Worm (Caenorhabditis elegans) whole organism, L4 larva: ENCODE results near the gene col-151.

Experiments used
- F10B5.3 ChIP-seq: sonication (generic microtip); optimal IDR thresholded peaks from 2 replicates; lab custom pipeline; 2016; ENCODE audit warnings: mild to moderate bottlenecking, missing genetic modification characterization, missing compliant biosample characterization
- T20F7.1 ChIP-seq: fragments of 200-800 bp; sonication (Bioruptor generic); optimal IDR thresholded peaks from 2 replicates; lab custom pipeline; 2018; ENCODE audit warnings: mild to moderate bottlenecking, missing genetic modification characterization, missing compliant biosample characterization
- ZK546.5 ChIP-seq, 2 experiments: sonication (generic microtip); optimal IDR thresholded peaks; 2 replicates each; lab custom pipeline; 2017; ENCODE audit warnings: missing biosample characterization in 2 of 2, missing genetic modification characterization in 2 of 2
- aha-1 ChIP-seq: fragments of 150-350 bp; peaks from one replicate; lab custom pipeline; 2014; ENCODE audit warnings: missing biosample characterization, missing genetic modification characterization
- ceh-20 ChIP-seq: fragments of 200-800 bp; sonication (Bioruptor generic); IDR thresholded peaks from 2 replicates; pipeline ENCODE4 v1.3.6; 2022; ENCODE audit warnings: missing genetic modification reagents, missing genetic modification characterization, missing compliant biosample characterization
- ceh-62 ChIP-seq: sonication (generic microtip); optimal IDR thresholded peaks from 2 replicates; lab custom pipeline; 2017; ENCODE audit warnings: missing biosample characterization, missing genetic modification characterization
- daf-16 ChIP-seq, 3 experiments: sonication (generic microtip); optimal IDR thresholded peaks; 2 replicates each; lab custom pipeline; 2016 to 2017; ENCODE audit warnings: missing genetic modification characterization in 3 of 3, missing genetic modification reagents in 3 of 3, mild to moderate bottlenecking in 2 of 3, missing compliant biosample characterization in 2 of 3, missing biosample characterization in 1 of 3, moderate library complexity in 1 of 3
- daf-19 ChIP-seq: fragments of 200-800 bp; sonication (Bioruptor generic); conservative IDR thresholded peaks from 2 replicates; pipeline ENCODE4 v1.3.6; 2022; ENCODE audit warnings: missing genetic modification characterization, missing compliant biosample characterization
- dmd-6 ChIP-seq: fragments of 200-800 bp; sonication (Bioruptor generic); IDR thresholded peaks from 2 replicates; pipeline ENCODE4 v1.3.6; 2022; ENCODE audit warnings: missing genetic modification reagents, missing genetic modification characterization, missing compliant biosample characterization
- dpl-1 ChIP-seq: fragments of 150-350 bp; optimal IDR thresholded peaks from 2 replicates; lab custom pipeline; 2014; ENCODE audit warnings: missing biosample characterization, missing genetic modification reagents, missing genetic modification characterization
- duxl-1 ChIP-seq: sonication (generic microtip); optimal IDR thresholded peaks from 2 replicates; lab custom pipeline; 2016; ENCODE audit warnings: mild to moderate bottlenecking, missing genetic modification characterization, moderate library complexity, missing compliant biosample characterization; ENCODE audit not compliant: poor library complexity
- dve-1 ChIP-seq: sonication (generic microtip); optimal IDR thresholded peaks from 2 replicates; lab custom pipeline; 2017; ENCODE audit warnings: antibody characterized with exemption, mild to moderate bottlenecking, missing genetic modification characterization, missing compliant biosample characterization; ENCODE audit not compliant: insufficient read depth
- hlh-11 ChIP-seq: fragments of 200-800 bp; sonication (Bioruptor generic); optimal IDR thresholded peaks from 2 replicates; lab custom pipeline; 2018; ENCODE audit warnings: mild to moderate bottlenecking, missing genetic modification characterization, missing compliant biosample characterization
- hlh-30 ChIP-seq: sonication (generic microtip); optimal IDR thresholded peaks from 2 replicates; lab custom pipeline; 2017; ENCODE audit warnings: antibody characterized with exemption, mild to moderate bottlenecking, missing genetic modification characterization, missing compliant biosample characterization; ENCODE audit not compliant: insufficient read depth
- jun-1 ChIP-seq: fragments of 150-350 bp; optimal IDR thresholded peaks from 2 replicates; lab custom pipeline; 2014; ENCODE audit warnings: missing biosample characterization, missing genetic modification reagents, missing genetic modification characterization
- lin-13 ChIP-seq: fragments of 150-350 bp; optimal IDR thresholded peaks from 2 replicates; lab custom pipeline; 2014; ENCODE audit warnings: missing biosample characterization, missing genetic modification reagents, missing genetic modification characterization
- madf-5 ChIP-seq, 2 experiments: fragments of 200-800 bp; sonication (Bioruptor generic); IDR thresholded peaks; 2 replicates each; pipeline ENCODE4 v1.3.6; 2022; ENCODE audit warnings: missing compliant biosample characterization in 2 of 2, missing genetic modification characterization in 2 of 2
- mdl-1 ChIP-seq, 2 experiments: fragments of 150-350 bp in 1 of 2; sonication (generic microtip) in 1 of 2; optimal IDR thresholded peaks; 2 replicates each; lab custom pipeline; 2014 to 2017; ENCODE audit warnings: missing biosample characterization in 2 of 2, missing genetic modification characterization in 2 of 2
- mes-2 ChIP-seq: sonication (generic microtip); optimal IDR thresholded peaks from 2 replicates; lab custom pipeline; 2016; ENCODE audit warnings: missing genotype, mild to moderate bottlenecking, missing genetic modification characterization, missing compliant biosample characterization; ENCODE audit not compliant: poor library complexity, severe bottlenecking
- nhr-10 ChIP-seq: fragments of 150-350 bp; optimal IDR thresholded peaks from 2 replicates; lab custom pipeline; 2014; ENCODE audit warnings: missing biosample characterization, missing genetic modification characterization
- nhr-102 ChIP-seq: sonication (generic microtip); optimal IDR thresholded peaks from 2 replicates; lab custom pipeline; 2016; ENCODE audit warnings: mild to moderate bottlenecking, missing genetic modification characterization, moderate library complexity, missing compliant biosample characterization
- nhr-237 ChIP-seq: sonication (generic microtip); optimal IDR thresholded peaks from 2 replicates; lab custom pipeline; 2017; ENCODE audit warnings: missing biosample characterization, missing genetic modification characterization
- nhr-28 ChIP-seq: fragments of 150-350 bp; optimal IDR thresholded peaks from 2 replicates; lab custom pipeline; 2014; ENCODE audit warnings: missing biosample characterization, missing genetic modification characterization
- nhr-41 ChIP-seq: fragments of 200-800 bp; sonication (Bioruptor generic); IDR thresholded peaks from 2 replicates; pipeline ENCODE4 v1.3.6; 2022; ENCODE audit warnings: missing genetic modification reagents, missing genetic modification characterization, missing compliant biosample characterization
- nhr-77 ChIP-seq: fragments of 150-350 bp; optimal IDR thresholded peaks from 2 replicates; lab custom pipeline; 2014; ENCODE audit warnings: missing biosample characterization, missing genetic modification characterization
- pha-4 ChIP-seq, 2 experiments: fragments of 150-350 bp in 1 of 2; fragments of 200-800 bp in 1 of 2; sonication (Bioruptor generic) in 1 of 2; IDR thresholded peaks in 1 of 2; optimal IDR thresholded peaks in 1 of 2; 2 replicates each; pipeline versions ENCODE4 v1.3.6 to Lab custom; 2014 to 2022; ENCODE audit warnings: missing genetic modification characterization in 2 of 2, missing genetic modification reagents in 2 of 2, missing biosample characterization in 1 of 2, missing compliant biosample characterization in 1 of 2
- php-3 ChIP-seq: fragments of 200-800 bp; sonication (Bioruptor generic); IDR thresholded peaks from 2 replicates; pipeline ENCODE4 v1.3.6; 2022; ENCODE audit warnings: missing genetic modification reagents, missing genetic modification characterization, missing compliant biosample characterization
- pqm-1 ChIP-seq: sonication (generic microtip); optimal IDR thresholded peaks from 2 replicates; lab custom pipeline; 2017; ENCODE audit warnings: missing biosample characterization, missing genetic modification characterization
- unc-62 ChIP-seq, 3 experiments: fragments of 150-350 bp in 1 of 3; sonication (generic microtip); optimal IDR thresholded peaks in 2 of 3; peaks in 1 of 3; 1 replicate in 1 of 3; 2 replicates in 2 of 3; lab custom pipeline; 2014 to 2017; ENCODE audit warnings: missing biosample characterization in 3 of 3, missing genetic modification characterization in 3 of 3, missing genetic modification reagents in 3 of 3, missing genotype in 1 of 3
- zfp-2 ChIP-seq: sonication (generic microtip); optimal IDR thresholded peaks from 2 replicates; lab custom pipeline; 2016; ENCODE audit warnings: mild to moderate bottlenecking, missing genetic modification characterization, missing compliant biosample characterization
- zip-2 ChIP-seq: fragments of 150-350 bp; optimal IDR thresholded peaks from 2 replicates; lab custom pipeline; 2014; ENCODE audit warnings: missing biosample characterization, missing genetic modification characterization
- ztf-7 ChIP-seq: fragments of 150-350 bp; optimal IDR thresholded peaks from 2 replicates; lab custom pipeline; 2014; ENCODE audit warnings: missing biosample characterization, missing genetic modification characterization

The col-151 gene

ce11 chrV:10414610-10415009 lies 19.6 kb upstream of the col-151 start, which contains the start of gene F15H10.9:
F15H10.9 (minus strand) TSS chrV:10414710.
- no peak for TF ChIP-seq daf-19 (GFP tag; lab: Robert Waterston, UW)
- no peak for TF ChIP-seq nhr-102
- TF ChIP-seq dpl-1 (GFP tag; lab: Kevin White, UChicago) = no peak
- TF ChIP-seq dve-1 (tag; lab: Kevin White, UChicago) = no peak
- no peak for TF ChIP-seq madf-5 (GFP tag; IDR thresholded peaks at IDR 0.05; lab: Robert Waterston, UW)
- TF ChIP-seq F10B5.3 = no peak
- TF ChIP-seq hlh-11 = no peak
- no peak for TF ChIP-seq ceh-20 (GFP tag; lab: Robert Waterston, UW)
- no peak for TF ChIP-seq unc-62 (GFP tag; optimal IDR thresholded peaks at IDR 0.05 in 1 of 2; lab: Kevin White, UChicago)
- no peak for TF ChIP-seq unc-62 (tag; optimal IDR thresholded peaks at IDR 0.05; lab: Kevin White, UChicago)

- TF ChIP-seq zfp-2 (tag; lab: Kevin White, UChicago) = no peak
- no peak for TF ChIP-seq ceh-62 (tag; lab: Kevin White, UChicago)
- peak; percentile 92 for TF ChIP-seq aha-1
- no peak for TF ChIP-seq jun-1
Observed at ce11 chrV:10410030-10410713, 15.1 kb upstream of the col-151 start, which contains the start of gene F15H10.12. F15H10.12 (minus strand) TSS chrV:10410080.

- no peak for TF ChIP-seq duxl-1
Observed at ce11 chrV:10406313-10406712, 11.3 kb upstream of the col-151 start, which contains the start of gene F15H10.7. F15H10.7 (minus strand) TSS chrV:10406413.

- TF ChIP-seq aha-1 (peak; percentile 43), nhr-28 (tag; lab: Kevin White, UChicago) (peak; percentile 58), lin-13 (GFP tag; lab: Kevin White, UChicago) (no peak), pqm-1 (peak; percentile 46), dmd-6 (peak; percentile 61)
Observed at ce11 chrV:10404701-10405100, 9.7 kb upstream of the col-151 start.

- TF ChIP-seq zip-2 (tag; lab: Kevin White, UChicago) (no peak), unc-62 (GFP tag; optimal IDR thresholded peaks at IDR 0.05 in 1 of 2; lab: Kevin White, UChicago) (peak in 1 of 2 experiments; percentile 31), unc-62 (tag; optimal IDR thresholded peaks at IDR 0.05; lab: Kevin White, UChicago) (no peak)
Observed at ce11 chrV:10402804-10403203, 7.8 kb upstream of the col-151 start, which contains the start of gene F15H10.8. F15H10.8 (minus strand) TSS chrV:10402904.

- TF ChIP-seq duxl-1 (no peak), dve-1 (tag; lab: Kevin White, UChicago) (peak; percentile 91), nhr-28 (tag; lab: Kevin White, UChicago) (peak; percentile 90), php-3 (GFP tag; lab: Robert Waterston, UW) (0 out of 2 replicates have a peak, but pooled peaks have one; percentile 32), daf-19 (GFP tag; lab: Robert Waterston, UW) (no peak), mdl-1 (tag; optimal IDR thresholded peaks at IDR 0.05; lab: Kevin White, UChicago) (peak in 1 of 2 experiments; percentile 19), hlh-11 (peak; percentile 76), mes-2 (tag; lab: Kevin White, UChicago) (no peak), nhr-41 (GFP tag; lab: Robert Waterston, UW) (no peak), aha-1 (peak; percentile 56), ztf-7 (tag; lab: Kevin White, UChicago) (peak; percentile 51), ZK546.5 (tag; optimal IDR thresholded peaks at IDR 0.05; lab: Kevin White, UChicago) (no peak), pha-4 (GFP tag; IDR thresholded peaks at IDR 0.05; lab: Robert Waterston, UW) (0 out of 2 replicates have a peak, but pooled peaks have one; percentile 24), pha-4 (tag; optimal IDR thresholded peaks at IDR 0.05; lab: Kevin White, UChicago) (no peak), hlh-30 (tag; lab: Kevin White, UChicago) (peak; percentile 69), dmd-6 (peak; percentile 93), pqm-1 (peak; percentile 90), nhr-237 (no peak), nhr-10 (peak; percentile 42), nhr-77 (tag; lab: Kevin White, UChicago) (peak; percentile 89), daf-16 (GFP tag; optimal IDR thresholded peaks at IDR 0.05; lab: Kevin White, UChicago) (no peak), daf-16 (tag; optimal IDR thresholded peaks at IDR 0.05; lab: Kevin White, UChicago) (peak; percentile 84), T20F7.1 (GFP tag; lab: Kevin White, UChicago) (no peak), zip-2 (tag; lab: Kevin White, UChicago) (no peak)
Observed at ce11 chrV:10399290-10399689, 4.3 kb upstream of the col-151 start.
